Fruit fly (Drosophila melanogaster): ENCODE measurements around the gene CG4098.

The CG4098 gene

DNA sequence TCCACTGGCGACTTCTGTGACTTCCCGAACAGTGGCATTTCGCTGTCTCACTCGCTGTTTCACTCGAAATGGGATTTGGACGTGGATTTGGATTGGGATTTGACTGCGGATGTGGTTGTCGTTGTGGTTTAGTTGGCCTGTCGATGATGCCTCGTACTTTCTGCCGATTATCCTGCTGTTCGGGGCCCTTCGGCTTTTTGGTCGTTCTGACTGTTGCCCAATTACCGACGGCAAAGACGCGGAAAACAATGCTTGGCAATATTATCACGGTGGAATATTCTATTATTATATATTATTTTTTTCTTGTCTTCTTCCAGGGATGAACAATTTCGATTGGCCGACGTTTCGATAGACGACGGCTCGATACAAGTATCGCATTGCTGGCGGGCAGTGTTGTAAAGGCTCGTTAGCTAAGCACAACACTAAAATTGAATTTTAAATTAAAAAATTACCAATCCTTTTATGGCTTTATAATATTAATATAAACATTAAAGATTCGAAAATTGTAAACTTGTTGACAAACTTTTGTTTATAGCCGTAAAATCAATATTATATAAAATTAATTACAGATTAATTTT is 6.1 kb upstream of the CG4098 start, which contains the start of gene Mo25:
Gene Mo25, minus strand, starts transcription at position 341 of the 578 bp plus-strand sequence.
- peak; percentile 4 for TF ChIP-seq tj (GFP tag; optimal IDR thresholded peaks at IDR 0.05)
- peak; percentile 35 for TF ChIP-seq CG11617 (GFP tag; optimal IDR thresholded peaks at IDR 0.05)
- no peak for TF ChIP-seq Hr96 (GFP tag; optimal IDR thresholded peaks at IDR 0.05)
- TF ChIP-seq CG33017 (tag; optimal IDR thresholded peaks at IDR 0.05) = peak; percentile 60
- peak; percentile 16 for TF ChIP-seq CG7045 (GFP tag; optimal IDR thresholded peaks at IDR 0.05)
- TF ChIP-seq CG14711 (tag; optimal IDR thresholded peaks at IDR 0.05) = peak; percentile 54
- TF ChIP-seq Mnt (GFP tag; optimal IDR thresholded peaks at IDR 0.05) = peak; percentile 76
- TF ChIP-seq toe (GFP tag; optimal IDR thresholded peaks at IDR 0.05) = peak; percentile 60
- TF ChIP-seq CG1620 (GFP tag; optimal IDR thresholded peaks at IDR 0.05) = peak; percentile 79
- TF ChIP-seq Crg-1 (GFP tag; optimal IDR thresholded peaks at IDR 0.05) = peak; percentile 69
- TF ChIP-seq CG5204 (GFP tag; optimal IDR thresholded peaks at IDR 0.05) = no peak
- TF ChIP-seq bab1 (GFP tag; optimal IDR thresholded peaks at IDR 0.05) = peak; percentile 62
- TF ChIP-seq CG7101 (tag; optimal IDR thresholded peaks at IDR 0.05) = peak; percentile 80
- peak; percentile 71 for TF ChIP-seq CG12768 (GFP tag; optimal IDR thresholded peaks at IDR 0.05)
- TF ChIP-seq kay (GFP tag; ENCODE audit: borderline replicate concordance) = no peak
- TF ChIP-seq pad (GFP tag; optimal IDR thresholded peaks at IDR 0.05) = peak; percentile 65
- no peak for TF ChIP-seq cnc (optimal IDR thresholded peaks at IDR 0.05)
- peak; percentile 5 for TF ChIP-seq cic (GFP tag; optimal IDR thresholded peaks at IDR 0.05)
- peak; percentile 42 for TF ChIP-seq Clk (GFP tag; optimal IDR thresholded peaks at IDR 0.05)
- no peak for TF ChIP-seq ovo (GFP tag; optimal IDR thresholded peaks at IDR 0.05)

DNA sequence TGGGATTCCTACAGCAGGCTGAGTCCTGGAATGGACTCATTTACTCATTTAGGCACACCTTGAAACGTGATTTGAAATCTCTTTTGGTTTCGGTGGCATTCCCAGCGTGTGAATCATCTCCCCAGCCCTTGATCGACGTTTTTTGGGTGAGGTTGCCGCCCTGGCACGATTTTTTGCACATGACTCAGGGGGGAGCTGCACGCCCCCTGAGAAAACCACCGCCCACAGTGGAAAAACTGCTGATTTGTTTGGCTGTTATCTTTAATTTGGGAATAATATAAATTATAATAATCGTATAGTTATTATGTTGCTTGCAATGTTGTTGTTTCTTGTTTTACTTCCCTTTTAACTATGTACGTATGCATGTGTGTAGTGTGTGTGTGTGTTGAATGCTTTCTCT is 3.8 kb upstream of the CG4098 start:
- TF ChIP-seq Clk (GFP tag; optimal IDR thresholded peaks at IDR 0.05) (no peak), toe (GFP tag; optimal IDR thresholded peaks at IDR 0.05) (no peak), pad (GFP tag; optimal IDR thresholded peaks at IDR 0.05) (no peak), tj (GFP tag; optimal IDR thresholded peaks at IDR 0.05) (peak; percentile 72), Crg-1 (GFP tag; optimal IDR thresholded peaks at IDR 0.05) (no peak), CG1620 (GFP tag; optimal IDR thresholded peaks at IDR 0.05) (no peak), CG12768 (GFP tag; optimal IDR thresholded peaks at IDR 0.05) (no peak), bab1 (GFP tag; optimal IDR thresholded peaks at IDR 0.05) (peak; percentile 58), CG5204 (GFP tag; optimal IDR thresholded peaks at IDR 0.05) (no peak), CG11617 (GFP tag; optimal IDR thresholded peaks at IDR 0.05) (peak; percentile 52), cnc (optimal IDR thresholded peaks at IDR 0.05) (no peak), Mnt (GFP tag; optimal IDR thresholded peaks at IDR 0.05) (peak; percentile 78), ovo (GFP tag; optimal IDR thresholded peaks at IDR 0.05) (no peak), CG7045 (GFP tag; optimal IDR thresholded peaks at IDR 0.05) (no peak), CG14711 (tag; optimal IDR thresholded peaks at IDR 0.05) (peak; percentile 10), Hr96 (GFP tag; optimal IDR thresholded peaks at IDR 0.05) (peak; percentile 1), kay (GFP tag; ENCODE audit: borderline replicate concordance) (peak; percentile 94), CG33017 (tag; optimal IDR thresholded peaks at IDR 0.05) (no peak), CG7101 (tag; optimal IDR thresholded peaks at IDR 0.05) (peak; percentile 37), cic (GFP tag; optimal IDR thresholded peaks at IDR 0.05) (no peak)

DNA sequence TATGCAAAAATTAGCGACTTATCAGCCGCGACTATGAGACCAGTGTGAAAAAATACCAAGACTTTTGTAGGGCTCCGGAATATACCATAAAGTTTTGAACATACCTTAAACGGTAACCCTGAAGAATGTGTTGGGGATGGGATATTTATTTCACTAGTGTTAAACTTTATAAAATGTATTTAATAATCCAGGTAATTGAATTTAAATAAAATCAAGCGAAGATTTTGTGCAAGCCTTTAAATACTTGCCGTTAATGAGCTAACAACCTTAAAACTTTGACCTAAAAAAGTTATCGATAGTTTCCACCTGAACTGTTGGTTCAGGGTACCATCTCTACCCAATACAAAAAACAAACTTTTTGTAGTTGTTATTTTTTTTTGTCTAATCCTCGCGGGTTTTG is 3.0 kb upstream of the CG4098 start, which contains the start of gene CG4101:
Gene CG4101, plus strand, starts transcription at position 335 of the 400 bp plus-strand sequence.
- TF ChIP-seq toe (GFP tag; optimal IDR thresholded peaks at IDR 0.05) = peak; percentile 95
- peak; percentile 84 for TF ChIP-seq Crg-1 (GFP tag; optimal IDR thresholded peaks at IDR 0.05)
- TF ChIP-seq kay (GFP tag; ENCODE audit: borderline replicate concordance) = peak; percentile 96
- TF ChIP-seq CG7101 (tag; optimal IDR thresholded peaks at IDR 0.05) = peak; percentile 90
- peak; percentile 81 for TF ChIP-seq ovo (GFP tag; optimal IDR thresholded peaks at IDR 0.05)
- peak; percentile 80 for TF ChIP-seq Clk (GFP tag; optimal IDR thresholded peaks at IDR 0.05)
- TF ChIP-seq tj (GFP tag; optimal IDR thresholded peaks at IDR 0.05) = peak; percentile 60
- peak; percentile 93 for TF ChIP-seq CG5204 (GFP tag; optimal IDR thresholded peaks at IDR 0.05)
- peak; percentile 85 for TF ChIP-seq Hr96 (GFP tag; optimal IDR thresholded peaks at IDR 0.05)
- peak; percentile 74 for TF ChIP-seq CG7045 (GFP tag; optimal IDR thresholded peaks at IDR 0.05)
- peak; percentile 82 for TF ChIP-seq CG12768 (GFP tag; optimal IDR thresholded peaks at IDR 0.05)
- TF ChIP-seq CG1620 (GFP tag; optimal IDR thresholded peaks at IDR 0.05) = peak; percentile 93
- peak; percentile 11 for TF ChIP-seq cic (GFP tag; optimal IDR thresholded peaks at IDR 0.05)
- peak; percentile 96 for TF ChIP-seq CG14711 (tag; optimal IDR thresholded peaks at IDR 0.05)
- TF ChIP-seq CG33017 (tag; optimal IDR thresholded peaks at IDR 0.05) = peak; percentile 84
- TF ChIP-seq cnc (optimal IDR thresholded peaks at IDR 0.05) = no peak
- peak; percentile 89 for TF ChIP-seq bab1 (GFP tag; optimal IDR thresholded peaks at IDR 0.05)
- peak; percentile 81 for TF ChIP-seq Mnt (GFP tag; optimal IDR thresholded peaks at IDR 0.05)
- TF ChIP-seq CG11617 (GFP tag; optimal IDR thresholded peaks at IDR 0.05) = peak; percentile 79
- peak; percentile 66 for TF ChIP-seq pad (GFP tag; optimal IDR thresholded peaks at IDR 0.05)

DNA sequence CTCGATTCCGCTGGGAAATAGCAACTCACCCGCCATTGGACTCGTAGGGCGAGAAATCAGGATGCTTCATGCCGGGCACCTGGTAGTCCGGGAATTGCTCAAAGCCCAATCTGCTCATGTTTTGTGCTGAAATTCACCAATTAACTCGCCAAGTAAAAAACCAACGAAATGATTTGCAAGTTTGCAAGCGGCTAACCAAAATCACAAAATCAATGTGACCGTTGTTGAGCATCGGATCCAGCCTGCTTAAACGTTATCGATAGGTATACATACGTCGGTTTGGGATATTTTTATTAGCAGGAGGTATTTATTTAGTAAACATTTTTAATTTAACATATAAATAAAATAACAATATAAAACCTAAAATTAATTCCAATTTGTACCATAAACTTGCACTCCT is 1.1 kb upstream of the CG4098 start, which contains the start of gene Prosbeta6:
Gene Prosbeta6, minus strand, starts transcription at position 218 of the 400 bp plus-strand sequence.
- TF ChIP-seq bab1 (GFP tag; optimal IDR thresholded peaks at IDR 0.05) (peak; percentile 42), CG14711 (tag; optimal IDR thresholded peaks at IDR 0.05) (peak; percentile 38), CG5204 (GFP tag; optimal IDR thresholded peaks at IDR 0.05) (no peak), cnc (optimal IDR thresholded peaks at IDR 0.05) (peak; percentile 71 to 76)

DNA sequence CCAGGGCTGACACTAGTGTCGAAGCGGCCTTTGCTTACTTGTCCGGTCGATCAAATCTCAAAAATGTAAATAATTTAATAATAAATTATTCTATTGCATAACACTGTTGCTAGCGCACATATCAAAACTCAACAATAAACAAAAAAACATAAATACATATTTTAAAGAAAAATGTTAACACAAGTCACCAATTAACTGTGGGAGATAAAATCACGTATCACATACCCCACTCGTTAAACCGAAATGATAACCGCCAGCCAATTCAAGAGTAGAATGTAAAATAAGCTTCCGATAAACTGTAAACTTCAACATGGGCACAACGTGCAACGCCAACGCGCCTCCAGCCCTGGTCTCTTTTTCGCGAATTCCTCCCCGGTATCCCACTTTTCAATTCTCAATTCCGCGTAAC is 6.4 kb downstream of the CG4098 start, which contains the start of gene Arts:
Gene Arts, plus strand, starts transcription at position 116 of the 409 bp plus-strand sequence.
- TF ChIP-seq Clk (GFP tag; optimal IDR thresholded peaks at IDR 0.05) = no peak
- TF ChIP-seq cnc (optimal IDR thresholded peaks at IDR 0.05) = no peak
- no peak for TF ChIP-seq CG33017 (tag; optimal IDR thresholded peaks at IDR 0.05)
- TF ChIP-seq CG12768 (GFP tag; optimal IDR thresholded peaks at IDR 0.05) = no peak
- TF ChIP-seq bab1 (GFP tag; optimal IDR thresholded peaks at IDR 0.05) = peak; percentile 27
- peak; percentile 30 for TF ChIP-seq CG14711 (tag; optimal IDR thresholded peaks at IDR 0.05)
- peak; percentile 26 for TF ChIP-seq tj (GFP tag; optimal IDR thresholded peaks at IDR 0.05)
- TF ChIP-seq ovo (GFP tag; optimal IDR thresholded peaks at IDR 0.05) = peak; percentile 17
- TF ChIP-seq Crg-1 (GFP tag; optimal IDR thresholded peaks at IDR 0.05) = peak; percentile 22
- TF ChIP-seq cic (GFP tag; optimal IDR thresholded peaks at IDR 0.05) = no peak
- peak; percentile 38 for TF ChIP-seq CG7101 (tag; optimal IDR thresholded peaks at IDR 0.05)
- TF ChIP-seq CG7045 (GFP tag; optimal IDR thresholded peaks at IDR 0.05) = peak; percentile 29
- TF ChIP-seq toe (GFP tag; optimal IDR thresholded peaks at IDR 0.05) = peak; percentile 51
- peak; percentile 77 for TF ChIP-seq Mnt (GFP tag; optimal IDR thresholded peaks at IDR 0.05)
- TF ChIP-seq CG11617 (GFP tag; optimal IDR thresholded peaks at IDR 0.05) = peak; percentile 67
- TF ChIP-seq kay (GFP tag; ENCODE audit: borderline replicate concordance) = no peak
- TF ChIP-seq pad (GFP tag; optimal IDR thresholded peaks at IDR 0.05) = peak; percentile 28
- peak; percentile 48 for TF ChIP-seq CG5204 (GFP tag; optimal IDR thresholded peaks at IDR 0.05)
- peak; percentile 12 for TF ChIP-seq Hr96 (GFP tag; optimal IDR thresholded peaks at IDR 0.05)
- peak; percentile 0 for TF ChIP-seq CG1620 (GFP tag; optimal IDR thresholded peaks at IDR 0.05)

Data from whole organism, adult.